Fruit fly (Drosophila melanogaster) whole organism, wandering third instar larva: Measurements from ENCODE around the gene CG13895.

Experiments
- Dif ChIP-seq: fragments of 200-275, 200-300 bp; sonication (Bioruptor generic); optimal IDR thresholded peaks from 2 replicates; lab custom pipeline; 2018; ENCODE audit warnings: missing biosample characterization, missing genetic modification characterization; ENCODE audit not compliant: partially characterized antibody
- Hnf4 ChIP-seq: fragments of 200-800 bp; sonication (Bioruptor generic); optimal IDR thresholded peaks from 2 replicates; lab custom pipeline; 2016; ENCODE audit warnings: missing biosample characterization, mild to moderate bottlenecking, missing genetic modification characterization
- pan ChIP-seq: fragments of >200 bp; optimal IDR thresholded peaks from 2 replicates; lab custom pipeline; 2017
- psq ChIP-seq: fragments of 200-800 bp; sonication (Bioruptor generic); optimal IDR thresholded peaks from 3 replicates; lab custom pipeline; 2017; ENCODE audit warnings: missing biosample characterization, mild to moderate bottlenecking, missing genetic modification characterization, moderate library complexity

dm6 chr3L:658279-658678 lies 49.7 kb downstream of the CG13895 start:
- TF ChIP-seq Dif (no peak), psq (GFP tag; lab: Kevin White, UChicago) (no peak), Hnf4 (no peak), pan (lab: Kevin White, UChicago) (no peak)
